Worm (Caenorhabditis elegans): ENCODE data around the gene gsp-2.
A peak's percentile ranks its signal among the peaks of the same experiment; 100 is the strongest.

Gene gsp-2

DNA sequence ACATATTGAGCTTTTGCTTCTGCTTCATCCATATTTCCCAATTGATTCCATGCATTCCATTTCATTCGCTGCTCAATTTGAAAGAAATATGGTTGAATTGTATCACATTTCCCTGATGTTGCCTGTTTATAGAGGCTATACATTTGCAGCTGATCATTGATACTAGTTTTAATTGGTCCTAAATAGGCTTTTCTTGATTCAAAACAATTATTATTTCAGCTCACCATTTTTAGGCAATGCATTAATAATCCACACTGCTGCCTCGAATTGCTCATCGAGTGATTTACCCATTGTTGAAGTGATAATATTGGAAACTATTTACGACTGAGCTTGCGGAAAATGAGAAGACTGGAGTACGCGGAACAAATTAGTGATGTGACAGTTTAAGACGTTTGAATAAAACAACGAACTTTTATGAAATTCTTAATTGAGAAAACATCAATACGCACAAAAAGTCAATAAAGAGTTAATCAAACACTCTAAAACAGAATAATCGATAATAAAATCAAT, 27.7 kb upstream of the gsp-2 start, which contains the start of gene acbp-4:
TSS of gene acbp-4 (minus strand) at position 510 of the 510 bp plus-strand sequence.
- TF ChIP-seq ceh-45 (GFP tag; IDR thresholded peaks at IDR 0.05) (no peak), gmeb-2 (tag; optimal IDR thresholded peaks at IDR 0.05) (no peak), ahr-1 (tag; optimal IDR thresholded peaks at IDR 0.05) (no peak), odd-2 (tag; optimal IDR thresholded peaks at IDR 0.05) (no peak)

DNA sequence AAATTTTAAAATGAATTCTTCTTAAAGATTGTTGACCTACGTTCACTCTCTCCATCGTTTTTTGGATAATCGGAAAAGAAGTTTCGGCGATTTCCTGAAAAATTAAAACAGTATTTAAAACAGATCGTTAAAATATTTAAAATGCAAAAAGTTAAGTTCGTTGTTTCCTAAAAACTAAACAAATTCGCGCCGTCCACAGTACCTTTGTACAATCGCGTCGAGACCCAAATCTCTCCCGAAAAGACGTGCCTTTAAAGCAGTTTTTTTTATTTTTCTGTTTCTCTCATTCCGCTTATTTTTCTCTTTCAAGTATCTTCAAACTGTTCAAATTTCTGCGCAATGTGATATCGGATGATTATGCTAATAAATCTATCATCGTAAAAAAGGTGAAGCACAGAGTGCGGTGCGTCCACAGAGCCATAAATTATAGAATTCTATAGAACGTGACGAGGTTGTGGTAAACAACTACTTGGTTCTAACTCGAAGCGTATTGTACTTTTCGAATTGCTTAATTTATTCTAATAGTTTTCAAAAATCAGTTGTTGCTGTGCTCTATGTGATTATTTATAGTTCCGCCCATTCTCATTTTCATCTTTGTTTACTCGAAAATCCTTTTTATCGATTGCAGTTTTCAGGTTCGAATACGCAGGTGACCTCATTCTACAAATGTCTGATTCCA, 25.6 kb upstream of the gsp-2 start, which contains the start of the genes F56C9.6 and F56C9.3:
TSS of gene F56C9.6 (minus strand) at position 112 of the 679 bp plus-strand sequence.
TSS of gene F56C9.3 (plus strand) at position 629 of the 679 bp plus-strand sequence.
- no peak for TF ChIP-seq ceh-18 (tag; optimal IDR thresholded peaks at IDR 0.05)
- TF ChIP-seq K09A11.1 (tag; optimal IDR thresholded peaks at IDR 0.05; ENCODE audit: insufficient read depth): no peak
- TF ChIP-seq fkh-10 (GFP tag; optimal IDR thresholded peaks at IDR 0.05): no peak
- TF ChIP-seq eyg-1 (tag; optimal IDR thresholded peaks at IDR 0.05): no peak
- TF ChIP-seq sox-2 (GFP tag; IDR thresholded peaks at IDR 0.05): no peak
- TF ChIP-seq F13H6.1 (tag; optimal IDR thresholded peaks at IDR 0.05): no peak
- no peak for TF ChIP-seq tbx-7 (tag; optimal IDR thresholded peaks at IDR 0.05)
- no peak for TF ChIP-seq pha-4 (tag; optimal IDR thresholded peaks at IDR 0.05)
- TF ChIP-seq elt-2 (tag; optimal IDR thresholded peaks at IDR 0.05): no peak
- TF ChIP-seq npax-4 (tag; optimal IDR thresholded peaks at IDR 0.05): no peak
- TF ChIP-seq pax-1 (tag; optimal IDR thresholded peaks at IDR 0.05): no peak

DNA sequence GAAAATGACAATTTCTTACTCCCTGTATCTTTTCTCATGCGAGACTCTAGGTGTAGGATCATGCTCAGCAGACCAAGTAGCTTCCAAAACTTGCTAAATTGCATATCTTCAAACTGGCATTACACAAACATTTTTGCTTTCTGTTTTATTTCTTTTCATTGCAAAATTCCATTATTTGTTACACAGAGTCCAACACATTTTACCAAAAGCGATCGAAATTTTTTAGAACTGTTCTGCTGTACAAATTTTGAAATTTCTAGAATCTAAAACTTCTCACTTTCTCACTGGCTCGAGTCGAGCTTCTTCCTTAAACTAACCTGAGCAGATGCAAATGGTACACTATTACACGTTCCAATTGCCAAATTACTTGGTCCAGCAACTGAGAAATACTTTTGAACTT, 21.9 kb upstream of the gsp-2 start:
- TF ChIP-seq pax-1 (tag; optimal IDR thresholded peaks at IDR 0.05): no peak

DNA sequence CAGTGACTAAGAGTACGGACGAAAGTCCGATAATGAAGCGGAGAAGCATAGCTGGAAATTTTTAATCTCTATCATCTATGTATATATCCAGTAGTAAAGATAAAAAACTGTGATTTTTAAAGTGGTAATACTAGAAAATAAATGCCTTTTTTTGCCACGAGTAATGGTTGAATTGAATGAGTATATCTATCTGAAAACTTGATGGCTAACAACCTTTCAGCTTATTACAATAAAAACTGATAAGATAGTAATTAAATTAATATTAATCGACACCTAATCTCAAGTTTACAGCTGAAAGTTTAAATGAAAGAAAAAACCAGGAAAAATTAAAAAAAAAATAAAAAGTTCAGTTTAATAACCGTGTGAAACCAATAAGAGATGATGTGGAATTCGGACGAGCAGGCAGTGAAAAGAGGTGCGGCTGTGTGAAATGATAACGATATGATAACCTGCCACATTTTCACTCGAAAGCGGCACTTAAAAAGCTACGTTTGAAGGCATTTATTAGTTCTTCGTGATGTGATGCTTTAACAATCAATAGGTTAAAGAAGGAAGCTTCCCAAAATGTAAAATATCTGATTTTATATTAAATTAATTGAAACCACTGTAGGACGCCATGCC, 21.4 kb upstream of the gsp-2 start, which contains the start of gene nspg-6:
TSS of gene nspg-6 (minus strand) at position 51 of the 621 bp plus-strand sequence.
- TF ChIP-seq nfya-1 (tag; optimal IDR thresholded peaks at IDR 0.05) (no peak), C38D4.7 (GFP tag; optimal IDR thresholded peaks at IDR 0.05) (no peak), elt-4 (tag; optimal IDR thresholded peaks at IDR 0.05) (no peak), che-1 (tag; optimal IDR thresholded peaks at IDR 0.05) (no peak), zip-5 (tag; optimal IDR thresholded peaks at IDR 0.05) (no peak), pax-1 (tag; optimal IDR thresholded peaks at IDR 0.05) (no peak), tbx-2 (tag; optimal IDR thresholded peaks at IDR 0.05) (no peak), hlh-8 (tag; optimal IDR thresholded peaks at IDR 0.05) (no peak), hlh-15 (tag; optimal IDR thresholded peaks at IDR 0.05) (no peak)

DNA sequence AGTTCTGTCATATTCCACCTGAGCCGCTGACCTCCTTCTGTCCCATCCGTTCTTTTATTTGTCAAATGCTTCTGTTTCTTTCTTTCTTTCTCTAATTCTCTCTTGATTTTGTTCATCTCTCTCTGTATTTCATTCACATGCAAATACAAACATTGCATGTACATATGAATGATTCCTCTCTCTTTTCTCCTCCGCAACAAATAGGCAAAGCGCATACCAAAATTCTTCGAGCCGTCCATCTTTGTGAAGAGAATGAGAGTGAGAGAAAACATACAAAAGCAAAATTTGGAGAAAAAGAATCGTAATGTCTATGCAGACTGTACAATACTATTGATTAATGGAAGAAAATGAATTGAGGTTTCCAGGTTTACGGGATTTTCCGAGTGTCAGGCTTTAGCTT, 19.0 kb upstream of the gsp-2 start:
- TF ChIP-seq nhr-11 (tag; optimal IDR thresholded peaks at IDR 0.05) (no peak), lim-6 (tag; optimal IDR thresholded peaks at IDR 0.05) (no peak), pax-1 (tag; optimal IDR thresholded peaks at IDR 0.05) (peak; percentile 14), ceh-18 (tag; optimal IDR thresholded peaks at IDR 0.05) (no peak), C08G9.2 (tag; optimal IDR thresholded peaks at IDR 0.05) (no peak), ceh-48 (tag; optimal IDR thresholded peaks at IDR 0.05) (no peak), ceh-19 (GFP tag; optimal IDR thresholded peaks at IDR 0.05) (peak; percentile 33), elt-4 (tag; optimal IDR thresholded peaks at IDR 0.05) (no peak), sox-4 (tag; optimal IDR thresholded peaks at IDR 0.05) (no peak), ceh-45 (GFP tag; IDR thresholded peaks at IDR 0.05) (no peak), T23F11.4 (GFP tag; optimal IDR thresholded peaks at IDR 0.05) (no peak)

DNA sequence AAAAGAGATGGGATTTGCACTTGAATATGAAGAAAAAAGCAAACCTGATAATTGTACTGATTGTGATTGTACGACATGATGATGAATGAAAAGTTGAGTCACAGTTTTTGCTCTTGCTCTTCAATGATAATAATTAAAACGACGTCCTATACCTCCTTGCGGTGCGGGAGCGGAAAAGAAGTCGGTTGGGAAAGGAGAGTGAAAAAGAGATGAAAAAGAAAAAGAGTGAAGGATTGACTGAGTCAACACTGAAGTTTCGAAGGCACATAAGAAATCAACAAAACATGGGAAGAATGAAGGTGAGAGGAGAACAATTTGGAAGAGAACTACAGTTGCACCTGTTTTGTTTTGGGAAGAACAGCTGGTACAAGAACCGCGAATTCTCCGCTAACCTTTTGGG, 17.0 kb upstream of the gsp-2 start, which contains the start of gene F56C9.8:
TSS of gene F56C9.8 (minus strand) at position 120 of the 400 bp plus-strand sequence.
- TF ChIP-seq ceh-48 (tag; optimal IDR thresholded peaks at IDR 0.05): no peak
- TF ChIP-seq F13H6.1 (tag; optimal IDR thresholded peaks at IDR 0.05): no peak
- no peak for TF ChIP-seq ahr-1 (tag; optimal IDR thresholded peaks at IDR 0.05)
- no peak for TF ChIP-seq hlh-30 (tag; optimal IDR thresholded peaks at IDR 0.05; ENCODE audit: insufficient read depth)
- TF ChIP-seq npax-4 (tag; optimal IDR thresholded peaks at IDR 0.05): no peak
- TF ChIP-seq madf-2 (tag; optimal IDR thresholded peaks at IDR 0.05): no peak
- no peak for TF ChIP-seq dmd-4 (tag; optimal IDR thresholded peaks at IDR 0.05; ENCODE audit: borderline replicate concordance)
- no peak for TF ChIP-seq ceh-9 (tag; optimal IDR thresholded peaks at IDR 0.05)
- TF ChIP-seq gmeb-2 (tag; optimal IDR thresholded peaks at IDR 0.05): no peak
- no peak for TF ChIP-seq ceh-45 (GFP tag; IDR thresholded peaks at IDR 0.05)
- TF ChIP-seq fkh-10 (GFP tag; optimal IDR thresholded peaks at IDR 0.05): no peak
- no peak for TF ChIP-seq nhr-11 (tag; optimal IDR thresholded peaks at IDR 0.05)
- TF ChIP-seq pat-9 (tag; optimal IDR thresholded peaks at IDR 0.05): no peak

All from whole organism, late embryonic.